Worm (Caenorhabditis elegans) whole organism, L4 larva: Measurements from ENCODE around the gene C09E8.6.
A peak's percentile ranks its signal among the peaks of the same experiment; 100 is the strongest.

Source experiments
- D1046.2 ChIP-seq: fragments of 200-800 bp; sonication (Bioruptor generic); IDR thresholded peaks from 2 replicates; pipeline ENCODE4 v1.3.6; 2022; ENCODE audit warnings: missing genetic modification characterization, missing compliant biosample characterization
- F44E2.7 ChIP-seq: fragments of 200-800 bp; sonication (Bioruptor generic); IDR thresholded peaks from 2 replicates; pipeline ENCODE4 v2.1.2; 2022; ENCODE audit warnings: missing genetic modification characterization, missing compliant biosample characterization
- F49E8.2 ChIP-seq: sonication (generic microtip); optimal IDR thresholded peaks from 2 replicates; lab custom pipeline; 2016; ENCODE audit warnings: missing compliant biosample characterization, mild to moderate bottlenecking, missing genetic modification characterization, borderline replicate concordance
- ZK337.2 ChIP-seq: fragments of 200-800 bp; sonication (Bioruptor generic); IDR thresholded peaks from 2 replicates; pipeline ENCODE4 v1.3.6; 2022; ENCODE audit warnings: missing genetic modification reagents, missing genetic modification characterization, missing compliant biosample characterization
- ZK546.5 ChIP-seq, 2 experiments: sonication (generic microtip); optimal IDR thresholded peaks; 2 replicates each; lab custom pipeline; 2017; ENCODE audit warnings: missing biosample characterization in 2 of 2, missing genetic modification characterization in 2 of 2
- aha-1 ChIP-seq: fragments of 150-350 bp; peaks from one replicate; lab custom pipeline; 2014; ENCODE audit warnings: missing biosample characterization, missing genetic modification characterization
- ceh-32 ChIP-seq: sonication (generic microtip); optimal IDR thresholded peaks from 2 replicates; lab custom pipeline; 2016; ENCODE audit warnings: mild to moderate bottlenecking, missing genetic modification characterization, missing compliant biosample characterization; ENCODE audit not compliant: poor library complexity
- ctbp-1 ChIP-seq: fragments of 200-800 bp; sonication (Bioruptor generic); IDR thresholded peaks from 2 replicates; pipeline ENCODE4 v1.3.6; 2022; ENCODE audit warnings: missing genetic modification reagents, missing genetic modification characterization, missing compliant biosample characterization
- daf-12 ChIP-seq: fragments of 150-350 bp; optimal IDR thresholded peaks from 2 replicates; lab custom pipeline; 2014; ENCODE audit warnings: missing biosample characterization, missing genetic modification reagents, missing genetic modification characterization
- daf-16 ChIP-seq, 3 experiments: sonication (generic microtip); optimal IDR thresholded peaks; 2 replicates each; lab custom pipeline; 2016 to 2017; ENCODE audit warnings: missing genetic modification characterization in 3 of 3, missing genetic modification reagents in 3 of 3, mild to moderate bottlenecking in 2 of 3, missing compliant biosample characterization in 2 of 3, missing biosample characterization in 1 of 3, moderate library complexity in 1 of 3
- daf-8 ChIP-seq: fragments of 200-800 bp; sonication (Bioruptor generic); IDR thresholded peaks from 2 replicates; pipeline ENCODE4 v1.3.6; 2022; ENCODE audit warnings: missing genetic modification characterization, missing compliant biosample characterization
- dmd-8 ChIP-seq: fragments of 200-800 bp; sonication (Bioruptor generic); IDR thresholded peaks from 2 replicates; pipeline ENCODE4 v1.3.6; 2022; ENCODE audit warnings: missing genetic modification characterization, missing compliant biosample characterization
- dpl-1 ChIP-seq: fragments of 150-350 bp; optimal IDR thresholded peaks from 2 replicates; lab custom pipeline; 2014; ENCODE audit warnings: missing biosample characterization, missing genetic modification reagents, missing genetic modification characterization
- dve-1 ChIP-seq: sonication (generic microtip); optimal IDR thresholded peaks from 2 replicates; lab custom pipeline; 2017; ENCODE audit warnings: antibody characterized with exemption, mild to moderate bottlenecking, missing genetic modification characterization, missing compliant biosample characterization; ENCODE audit not compliant: insufficient read depth
- fos-1 ChIP-seq: fragments of 150-350 bp; optimal IDR thresholded peaks from 2 replicates; lab custom pipeline; 2014; ENCODE audit warnings: missing biosample characterization, missing genetic modification characterization
- hlh-11 ChIP-seq: fragments of 200-800 bp; sonication (Bioruptor generic); optimal IDR thresholded peaks from 2 replicates; lab custom pipeline; 2018; ENCODE audit warnings: mild to moderate bottlenecking, missing genetic modification characterization, missing compliant biosample characterization
- hlh-30 ChIP-seq: sonication (generic microtip); optimal IDR thresholded peaks from 2 replicates; lab custom pipeline; 2017; ENCODE audit warnings: antibody characterized with exemption, mild to moderate bottlenecking, missing genetic modification characterization, missing compliant biosample characterization; ENCODE audit not compliant: insufficient read depth
- hmg-1.1 ChIP-seq: fragments of 200-800 bp; sonication (Bioruptor generic); IDR thresholded peaks from 2 replicates; pipeline ENCODE4 v1.3.6; 2022; ENCODE audit warnings: missing genetic modification reagents, missing genetic modification characterization, missing compliant biosample characterization
- lim-7 ChIP-seq: fragments of 200-800 bp; sonication (Bioruptor generic); IDR thresholded peaks from 2 replicates; pipeline ENCODE4 v1.3.6; 2022; ENCODE audit warnings: missing genetic modification characterization, missing compliant biosample characterization
- lin-15B ChIP-seq: fragments of 150-350 bp; sonication (generic microtip); optimal IDR thresholded peaks from 3 replicates; lab custom pipeline; 2014; ENCODE audit warnings: missing biosample characterization, missing genetic modification characterization
- lin-38 ChIP-seq: fragments of 200-800 bp; sonication (Bioruptor generic); IDR thresholded peaks from 2 replicates; pipeline ENCODE4 v1.3.6; 2022; ENCODE audit warnings: missing genetic modification reagents, missing genetic modification characterization, missing compliant biosample characterization
- lin-39 ChIP-seq: fragments of 150-350 bp; optimal IDR thresholded peaks from 2 replicates; lab custom pipeline; 2014; ENCODE audit warnings: missing biosample characterization, missing genetic modification reagents, missing genetic modification characterization
- lsy-2 ChIP-seq, 2 experiments: fragments of 150-350 bp in 1 of 2; sonication (generic microtip) in 1 of 2; optimal IDR thresholded peaks; 2 replicates each; lab custom pipeline; 2014 to 2017; ENCODE audit warnings: missing biosample characterization in 2 of 2, missing genetic modification characterization in 2 of 2
- madf-9 ChIP-seq: fragments of 200-800 bp; sonication (Bioruptor generic); conservative IDR thresholded peaks from 2 replicates; pipeline ENCODE4 v1.3.6; 2022; ENCODE audit warnings: missing genetic modification reagents, missing genetic modification characterization, missing compliant biosample characterization
- mdl-1 ChIP-seq, 2 experiments: fragments of 150-350 bp in 1 of 2; sonication (generic microtip) in 1 of 2; optimal IDR thresholded peaks; 2 replicates each; lab custom pipeline; 2014 to 2017; ENCODE audit warnings: missing biosample characterization in 2 of 2, missing genetic modification characterization in 2 of 2
- mdt-29 ChIP-seq: fragments of 200-800 bp; sonication (Bioruptor generic); IDR thresholded peaks from 2 replicates; pipeline ENCODE4 v1.3.6; 2022; ENCODE audit warnings: missing genetic modification reagents, missing genetic modification characterization, missing compliant biosample characterization
- mep-1 ChIP-seq: fragments of 150-350 bp; sonication (generic microtip); optimal IDR thresholded peaks from 3 replicates; lab custom pipeline; 2014; ENCODE audit warnings: missing biosample characterization, missing genetic modification characterization
- mes-2 ChIP-seq: sonication (generic microtip); optimal IDR thresholded peaks from 2 replicates; lab custom pipeline; 2016; ENCODE audit warnings: missing genotype, mild to moderate bottlenecking, missing genetic modification characterization, missing compliant biosample characterization; ENCODE audit not compliant: poor library complexity, severe bottlenecking
- nhr-10 ChIP-seq: fragments of 150-350 bp; optimal IDR thresholded peaks from 2 replicates; lab custom pipeline; 2014; ENCODE audit warnings: missing biosample characterization, missing genetic modification characterization
- nhr-11 ChIP-seq: fragments of 150-350 bp; optimal IDR thresholded peaks from 2 replicates; lab custom pipeline; 2014; ENCODE audit warnings: missing biosample characterization, missing genetic modification characterization
- nhr-111 ChIP-seq: fragments of 200-800 bp; sonication (Bioruptor generic); optimal IDR thresholded peaks from 2 replicates; lab custom pipeline; 2018; ENCODE audit warnings: mild to moderate bottlenecking, missing genetic modification characterization, missing compliant biosample characterization
- nhr-25 ChIP-seq: sonication (generic microtip); optimal IDR thresholded peaks from 2 replicates; lab custom pipeline; 2017; ENCODE audit warnings: missing genetic modification characterization, mild to moderate bottlenecking, missing compliant biosample characterization, antibody characterized with exemption, moderate library complexity, borderline replicate concordance; ENCODE audit not compliant: insufficient read depth
- nhr-48 ChIP-seq: sonication (generic microtip); optimal IDR thresholded peaks from 2 replicates; lab custom pipeline; 2016; ENCODE audit warnings: mild to moderate bottlenecking, missing genetic modification characterization, missing compliant biosample characterization
- pha-4 ChIP-seq, 2 experiments: fragments of 150-350 bp in 1 of 2; fragments of 200-800 bp in 1 of 2; sonication (Bioruptor generic) in 1 of 2; IDR thresholded peaks in 1 of 2; optimal IDR thresholded peaks in 1 of 2; 2 replicates each; pipeline versions ENCODE4 v1.3.6 to Lab custom; 2014 to 2022; ENCODE audit warnings: missing genetic modification characterization in 2 of 2, missing genetic modification reagents in 2 of 2, missing biosample characterization in 1 of 2, missing compliant biosample characterization in 1 of 2
- saeg-2 ChIP-seq: fragments of 200-800 bp; sonication (Bioruptor generic); IDR thresholded peaks from 2 replicates; pipeline ENCODE4 v1.3.6; 2022; ENCODE audit warnings: missing genetic modification reagents, missing genetic modification characterization, missing compliant biosample characterization
- snpc-4 ChIP-seq: fragments of 150-350 bp; optimal IDR thresholded peaks from 2 replicates; lab custom pipeline; 2014; ENCODE audit warnings: missing biosample characterization, missing genetic modification characterization
- unc-62 ChIP-seq, 3 experiments: fragments of 150-350 bp in 1 of 3; sonication (generic microtip); optimal IDR thresholded peaks in 2 of 3; peaks in 1 of 3; 1 replicate in 1 of 3; 2 replicates in 2 of 3; lab custom pipeline; 2014 to 2017; ENCODE audit warnings: missing biosample characterization in 3 of 3, missing genetic modification characterization in 3 of 3, missing genetic modification reagents in 3 of 3, missing genotype in 1 of 3
- vab-7 ChIP-seq: fragments of 200-800 bp; sonication (Bioruptor generic); IDR thresholded peaks from 2 replicates; pipeline ENCODE4 v1.3.6; 2022; ENCODE audit warnings: missing genetic modification reagents, missing genetic modification characterization, missing compliant biosample characterization
- zfp-3 ChIP-seq: fragments of 200-800 bp; sonication (Bioruptor generic); conservative IDR thresholded peaks from 2 replicates; pipeline ENCODE4 v1.3.6; 2022; ENCODE audit warnings: missing genetic modification reagents, missing genetic modification characterization, missing compliant biosample characterization
- zip-11 ChIP-seq: fragments of 200-800 bp; sonication (Bioruptor generic); IDR thresholded peaks from 2 replicates; pipeline ENCODE4 v1.3.6; 2022; ENCODE audit warnings: missing genetic modification characterization, missing compliant biosample characterization
- ztf-7 ChIP-seq: fragments of 150-350 bp; optimal IDR thresholded peaks from 2 replicates; lab custom pipeline; 2014; ENCODE audit warnings: missing biosample characterization, missing genetic modification characterization

The C09E8.6 gene

DNA sequence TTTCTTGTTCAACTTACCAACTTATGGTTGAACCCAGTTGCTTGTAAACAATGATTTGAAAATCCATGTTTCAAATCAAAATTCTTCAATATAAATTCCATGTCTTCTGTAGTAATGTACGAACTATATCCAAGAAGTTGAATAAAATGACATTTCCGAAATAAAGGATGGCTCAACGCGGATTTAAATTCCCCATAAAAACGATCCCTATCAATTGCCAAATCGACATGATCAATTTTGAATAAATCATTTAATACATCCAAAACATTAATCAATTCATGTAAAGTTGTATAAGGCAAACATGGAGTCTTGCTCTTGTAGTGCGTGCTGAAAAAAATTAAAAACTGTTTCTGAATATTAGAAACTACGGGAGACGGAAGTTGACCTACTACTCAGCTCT lies 34.8 kb downstream of the C09E8.6 start, which contains the start of gene W08F4.10:
Gene W08F4.10 (minus strand): TSS at position 101 of the 400 bp plus-strand sequence.
- TF ChIP-seq nhr-111 (GFP tag; lab: Kevin White, UChicago) (no peak), daf-12 (tag; lab: Kevin White, UChicago) (no peak), F49E8.2 (tag; lab: Kevin White, UChicago) (no peak), fos-1 (tag; lab: Kevin White, UChicago) (no peak), lin-39 (tag; lab: Kevin White, UChicago) (no peak), saeg-2 (no peak), nhr-11 (tag; lab: Kevin White, UChicago) (no peak), zip-11 (GFP tag; lab: Robert Waterston, UW) (no peak), dve-1 (no peak), ctbp-1 (GFP tag; lab: Robert Waterston, UW) (no peak), hmg-1.1 (GFP tag; lab: Robert Waterston, UW) (no peak), mes-2 (no peak), daf-16 (GFP tag; optimal IDR thresholded peaks at IDR 0.05; lab: Kevin White, UChicago) (no peak), daf-16 (tag; optimal IDR thresholded peaks at IDR 0.05; lab: Kevin White, UChicago) (no peak), lin-15B (tag; lab: Kevin White, UChicago) (no peak), nhr-10 (no peak), dpl-1 (GFP tag; lab: Kevin White, UChicago) (no peak), F44E2.7 (GFP tag; lab: Robert Waterston, UW) (no peak), dmd-8 (GFP tag; lab: Robert Waterston, UW) (no peak), zfp-3 (no peak), vab-7 (GFP tag; lab: Robert Waterston, UW) (no peak)
- TF ChIP-seq, all 104 proteins: peak for 0

DNA sequence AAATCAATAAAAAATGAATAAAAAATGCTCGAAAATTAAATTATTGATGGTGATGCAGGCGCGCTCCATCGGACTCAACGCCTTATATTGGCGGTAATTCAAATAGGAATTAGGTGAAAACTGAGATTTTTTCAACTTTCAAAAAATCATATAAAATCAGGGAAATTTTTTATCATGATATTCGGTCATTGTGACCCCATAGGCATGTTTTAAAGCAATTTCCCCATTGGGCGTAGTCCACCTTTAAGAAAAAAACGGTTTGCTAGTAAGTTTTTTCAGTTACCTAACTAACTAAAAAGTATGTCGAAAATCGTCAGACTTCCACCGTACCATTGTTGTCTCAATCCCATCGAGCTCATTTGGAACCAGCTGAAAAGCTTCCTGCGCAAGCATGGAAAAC lies 36.9 kb downstream of the C09E8.6 start, which contains the start of gene W08F4.1:
Gene W08F4.1 (plus strand): TSS at position 301 of the 400 bp plus-strand sequence.
- peak; percentile 35; the same call in 1 of the 2 replicates for TF ChIP-seq lin-38 (GFP tag; lab: Robert Waterston, UW)

DNA sequence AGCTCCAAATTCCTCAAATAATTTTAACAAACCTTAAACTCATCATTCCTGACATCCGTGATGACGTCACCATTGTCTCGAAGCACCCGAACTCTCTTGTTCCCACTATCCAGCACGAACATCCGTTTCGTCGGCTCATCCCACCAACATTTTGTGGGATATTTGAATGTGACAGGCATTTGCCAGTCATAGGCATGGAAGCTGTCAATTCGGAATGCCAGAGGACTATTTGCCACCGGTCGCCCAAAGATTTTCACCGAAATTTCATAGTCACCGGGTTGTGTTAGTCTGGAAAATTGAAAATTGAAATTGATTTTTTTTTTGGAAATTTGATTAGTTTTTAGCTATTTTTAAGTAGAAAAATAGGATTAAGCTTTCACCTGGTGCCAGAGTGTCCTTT lies 40.4 kb downstream of the C09E8.6 start:
- TF ChIP-seq ctbp-1 (GFP tag; lab: Robert Waterston, UW) (no peak), aha-1 (tag; lab: Kevin White, UChicago) (peak; percentile 96), D1046.2 (GFP tag; lab: Robert Waterston, UW) (0 out of 2 replicates have a peak, but pooled peaks have one; percentile 38)
- TF ChIP-seq, all 104 proteins: peak for 2

ce11 chrII:601305-601704 lies 45.0 kb downstream of the C09E8.6 start:
- TF ChIP-seq lsy-2 (tag; optimal IDR thresholded peaks at IDR 0.05; lab: Kevin White, UChicago) (peak in 1 of 2 experiments; percentile 52), mep-1 (peak; percentile 42), ceh-32 (tag; lab: Kevin White, UChicago) (no peak), hlh-11 (tag; lab: Kevin White, UChicago) (peak; percentile 21), hmg-1.1 (GFP tag; lab: Robert Waterston, UW) (peak; percentile 17; the same call in 1 of the 2 replicates), madf-9 (GFP tag; lab: Robert Waterston, UW) (no peak), mes-2 (peak; percentile 51), dve-1 (peak; percentile 67), mdl-1 (tag; optimal IDR thresholded peaks at IDR 0.05; lab: Kevin White, UChicago) (peak in 1 of 2 experiments; percentile 79), hlh-30 (tag; lab: Kevin White, UChicago) (peak; percentile 88), pha-4 (GFP tag; IDR thresholded peaks at IDR 0.05; lab: Robert Waterston, UW) (no peak), pha-4 (tag; optimal IDR thresholded peaks at IDR 0.05; lab: Kevin White, UChicago) (peak; percentile 70)

DNA sequence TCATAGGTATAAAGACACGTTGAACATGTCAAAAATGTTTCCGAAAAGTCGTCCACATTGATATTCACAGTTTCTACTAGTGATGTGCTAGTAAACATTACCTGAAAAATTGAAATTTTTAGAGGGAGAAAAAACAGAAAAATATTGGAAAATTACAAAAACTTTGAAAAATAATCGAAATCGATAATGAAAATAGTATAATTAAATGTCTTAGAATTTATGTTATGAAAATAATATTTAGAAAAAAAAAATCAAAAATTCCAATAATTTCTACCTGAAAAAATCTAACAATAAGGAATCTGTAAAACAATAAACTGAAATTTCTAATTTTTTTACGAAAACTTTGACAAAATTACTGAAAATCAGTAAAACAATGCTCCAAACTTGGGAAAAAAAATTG lies 45.7 kb downstream of the C09E8.6 start, which contains the start of gene nhl-3:
Gene nhl-3 (minus strand): TSS at position 101 of the 400 bp plus-strand sequence.
- TF ChIP-seq lim-7 (GFP tag; lab: Robert Waterston, UW) (no peak), ZK337.2 (GFP tag; lab: Robert Waterston, UW) (no peak), mdt-29 (no peak), ztf-7 (tag; lab: Kevin White, UChicago) (no peak), lsy-2 (tag; optimal IDR thresholded peaks at IDR 0.05; lab: Kevin White, UChicago) (no peak), daf-8 (GFP tag; lab: Robert Waterston, UW) (no peak), unc-62 (GFP tag; optimal IDR thresholded peaks at IDR 0.05 in 1 of 2; lab: Kevin White, UChicago) (no peak), unc-62 (tag; optimal IDR thresholded peaks at IDR 0.05; lab: Kevin White, UChicago) (no peak), ZK546.5 (tag; optimal IDR thresholded peaks at IDR 0.05; lab: Kevin White, UChicago) (no peak), nhr-25 (no peak), nhr-48 (tag; lab: Kevin White, UChicago) (no peak), snpc-4 (tag; lab: Kevin White, UChicago) (no peak)
